Fruit fly (Drosophila melanogaster) whole organism, wandering third instar larva: ENCODE measurements at regions not wholly inside any gene's neighbourhood (a gene's known extent, or its start where the extent isn't known, plus 50 kb on each side); places are given as distances from the start of the nearest gene placed in this dataset.

Experiments used
- Abd-B ChIP-seq: fragments of >200 bp; optimal IDR thresholded peaks from 2 replicates; lab custom pipeline; 2017; ENCODE audit warnings: missing biosample characterization, missing genetic modification characterization
- CG9705 ChIP-seq: fragments of 200-800 bp; sonication (Bioruptor generic); optimal IDR thresholded peaks from 2 replicates; lab custom pipeline; 2018; ENCODE audit warnings: missing biosample characterization, mild to moderate bottlenecking, missing genetic modification characterization
- Dfd ChIP-seq: fragments of >200 bp; optimal IDR thresholded peaks from 2 replicates; lab custom pipeline; 2017; ENCODE audit warnings: missing biosample characterization, missing genetic modification characterization
- Dif ChIP-seq: fragments of 200-275, 200-300 bp; sonication (Bioruptor generic); optimal IDR thresholded peaks from 2 replicates; lab custom pipeline; 2018; ENCODE audit warnings: missing biosample characterization, missing genetic modification characterization; ENCODE audit not compliant: partially characterized antibody
- Hnf4 ChIP-seq: fragments of 200-800 bp; sonication (Bioruptor generic); optimal IDR thresholded peaks from 2 replicates; lab custom pipeline; 2016; ENCODE audit warnings: missing biosample characterization, mild to moderate bottlenecking, missing genetic modification characterization
- Hr78 ChIP-seq: fragments of >200 bp; optimal IDR thresholded peaks from 2 replicates; lab custom pipeline; 2017; ENCODE audit warnings: missing biosample characterization, missing genetic modification characterization
- Mio ChIP-seq: sonication (Bioruptor generic); optimal IDR thresholded peaks from 2 replicates; lab custom pipeline; 2016; ENCODE audit warnings: missing biosample characterization, missing genetic modification characterization
- Myc ChIP-seq: fragments of >200 bp; optimal IDR thresholded peaks from 2 replicates; lab custom pipeline; 2017
- N ChIP-seq: fragments of >200 bp; optimal IDR thresholded peaks from 2 replicates; lab custom pipeline; 2018; ENCODE audit warnings: missing biosample characterization, missing external identifiers, missing genetic modification characterization
- Rel ChIP-seq, 2 experiments: fragments of 200-800 bp; sonication (Bioruptor generic) in 1 of 2; optimal IDR thresholded peaks; 2 replicates in 1 of 2; 3 replicates in 1 of 2; lab custom pipeline; 2016 to 2019; ENCODE audit warnings: mild to moderate bottlenecking in 2 of 2, missing biosample characterization in 2 of 2, missing genetic modification characterization in 2 of 2, moderate library complexity in 1 of 2
- Sp1 ChIP-seq: fragments of 200-800 bp; sonication (Bioruptor generic); optimal IDR thresholded peaks from 3 replicates; lab custom pipeline; 2019; ENCODE audit warnings: missing biosample characterization, mild to moderate bottlenecking, missing genetic modification characterization, moderate library complexity
- br ChIP-seq: fragments of 200-800 bp; sonication (Bioruptor generic); optimal IDR thresholded peaks from 2 replicates; lab custom pipeline; 2016; ENCODE audit warnings: missing biosample characterization, missing genetic modification characterization
- brk ChIP-seq: fragments of 200-800 bp; sonication (Bioruptor generic); optimal IDR thresholded peaks from 2 replicates; lab custom pipeline; 2016; ENCODE audit warnings: missing biosample characterization, mild to moderate bottlenecking, missing genetic modification characterization
- dmrt93B ChIP-seq: fragments of 200-800 bp; sonication (Bioruptor generic); optimal IDR thresholded peaks from 2 replicates; lab custom pipeline; 2018; ENCODE audit warnings: missing biosample characterization, mild to moderate bottlenecking, missing genetic modification characterization
- dsf ChIP-seq: sonication (Bioruptor generic); optimal IDR thresholded peaks from 2 replicates; lab custom pipeline; 2016; ENCODE audit warnings: missing biosample characterization, missing genetic modification characterization, borderline replicate concordance
- foxo ChIP-seq, 2 experiments: fragments of 200-800 bp; sonication (Bioruptor generic); optimal IDR thresholded peaks; 2 replicates in 1 of 2; 3 replicates in 1 of 2; lab custom pipeline; 2016 to 2017; ENCODE audit warnings: missing biosample characterization in 2 of 2, missing genetic modification characterization in 2 of 2
- h ChIP-seq: fragments of 200-800 bp; sonication (Bioruptor generic); optimal IDR thresholded peaks from 3 replicates; lab custom pipeline; 2016; ENCODE audit warnings: missing biosample characterization, mild to moderate bottlenecking, missing genetic modification characterization
- lola ChIP-seq: fragments of >200 bp; optimal IDR thresholded peaks from 2 replicates; lab custom pipeline; 2017; ENCODE audit warnings: missing biosample characterization, missing genetic modification characterization
- psq ChIP-seq: fragments of 200-800 bp; sonication (Bioruptor generic); optimal IDR thresholded peaks from 3 replicates; lab custom pipeline; 2017; ENCODE audit warnings: missing biosample characterization, mild to moderate bottlenecking, missing genetic modification characterization, moderate library complexity
- rgr ChIP-seq: fragments of 200-800 bp; sonication (Bioruptor generic); optimal IDR thresholded peaks from 3 replicates; lab custom pipeline; 2016; ENCODE audit warnings: missing biosample characterization, mild to moderate bottlenecking, missing genetic modification characterization
- tai ChIP-seq: sonication (Bioruptor generic); optimal IDR thresholded peaks from 2 replicates; lab custom pipeline; 2016; ENCODE audit warnings: missing biosample characterization, missing genetic modification characterization

DNA sequence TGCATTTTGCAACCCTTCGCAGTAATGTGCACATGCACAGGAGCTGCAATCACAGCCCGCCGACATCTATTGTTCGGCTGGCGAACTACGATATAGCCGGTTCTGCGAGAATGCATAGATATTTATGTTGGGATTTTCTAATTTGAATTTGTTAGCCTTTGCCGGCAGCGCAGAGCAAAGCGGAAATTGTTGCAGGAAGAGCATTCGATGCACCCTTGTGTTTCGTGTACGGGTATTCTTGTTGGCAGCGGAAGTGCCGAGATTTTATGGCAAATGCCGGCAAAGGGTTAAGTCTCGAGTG lies 55.9 kb downstream of the vvl start:
- TF ChIP-seq Dfd (GFP tag; lab: Kevin White, UChicago) (no peak), br (GFP tag; lab: Kevin White, UChicago) (no peak), Hr78 (GFP tag; lab: Kevin White, UChicago) (no peak), Sp1 (GFP tag; lab: Kevin White, UChicago) (no peak), foxo (GFP tag; optimal IDR thresholded peaks at IDR 0.05; lab: Kevin White, UChicago) (no peak), Mio (no peak), Abd-B (no peak), Rel (GFP tag; optimal IDR thresholded peaks at IDR 0.05; lab: Kevin White, UChicago) (no peak), Rel (tag; optimal IDR thresholded peaks at IDR 0.05; lab: Kevin White, UChicago) (no peak), h (no peak), Dif (GFP tag; lab: Kevin White, UChicago) (no peak), brk (no peak), Hnf4 (GFP tag; lab: Kevin White, UChicago) (no peak), N (no peak), Myc (lab: Kevin White, UChicago) (no peak), dsf (no peak), psq (no peak), CG9705 (GFP tag; lab: Kevin White, UChicago) (no peak), dmrt93B (GFP tag; lab: Kevin White, UChicago) (no peak), lola (GFP tag; lab: Kevin White, UChicago) (no peak), rgr (no peak)

DNA sequence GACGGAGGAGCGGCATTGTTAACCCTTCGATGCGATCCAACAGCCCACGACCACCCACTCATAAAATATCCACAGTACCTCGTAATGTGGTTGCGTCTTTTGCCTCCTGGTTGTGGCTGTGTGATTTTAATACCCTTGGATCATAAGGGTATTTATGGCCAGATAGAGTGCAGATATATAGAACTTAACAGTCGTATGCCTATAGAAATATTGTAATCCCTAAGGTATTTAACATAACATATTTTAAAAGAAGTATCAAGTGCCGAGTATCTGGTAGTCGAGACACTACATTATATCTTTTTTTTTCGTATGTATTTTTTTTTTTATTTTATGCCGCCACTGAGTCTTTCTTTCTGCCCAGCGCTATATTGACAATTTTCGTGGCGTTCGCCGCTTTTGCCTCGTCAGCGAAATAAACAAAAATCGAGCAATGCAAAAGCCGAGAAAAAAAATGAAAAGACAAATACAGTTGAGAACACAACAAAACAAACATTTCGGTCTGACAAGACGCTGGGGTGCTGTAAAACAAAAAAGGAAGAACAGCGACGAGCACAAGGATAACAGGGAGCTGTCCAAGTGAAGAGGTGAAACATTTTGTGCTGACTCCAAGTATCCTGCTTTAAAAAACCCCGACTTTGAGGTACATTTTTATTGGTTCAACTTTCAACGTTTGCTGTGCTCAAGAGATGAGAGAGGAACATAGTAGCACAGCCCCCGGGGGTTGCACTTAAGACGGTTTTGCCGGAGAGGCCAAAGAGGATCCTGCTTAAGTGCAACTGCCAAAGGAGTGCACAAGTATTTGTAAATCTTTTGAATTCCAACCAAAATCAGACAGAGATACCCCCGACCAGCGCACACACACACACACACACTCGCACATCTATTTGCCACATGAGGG lies 55.3 kb downstream of the vvl start:
- TF ChIP-seq br (GFP tag; lab: Kevin White, UChicago) (no peak), tai (GFP tag; lab: Kevin White, UChicago) (no peak)
